Worm (Caenorhabditis elegans) whole organism, late embryonic: ENCODE results near the gene F56D6.11.

Experiments used
- T23F11.4 ChIP-seq: fragments of 200-800 bp; sonication (Bioruptor generic); optimal IDR thresholded peaks from 2 replicates; lab custom pipeline; 2018; ENCODE audit warnings: mild to moderate bottlenecking, missing genetic modification characterization, missing compliant biosample characterization
- Y22D7AL.16 ChIP-seq: sonication (generic microtip); optimal IDR thresholded peaks from 2 replicates; lab custom pipeline; 2016; ENCODE audit warnings: missing genetic modification characterization, missing compliant biosample characterization
- ahr-1 ChIP-seq: sonication (generic microtip); optimal IDR thresholded peaks from 2 replicates; lab custom pipeline; 2016; ENCODE audit warnings: missing genetic modification characterization, missing compliant biosample characterization
- ceh-18 ChIP-seq: sonication (generic microtip); optimal IDR thresholded peaks from 2 replicates; lab custom pipeline; 2016; ENCODE audit warnings: missing genetic modification characterization, missing compliant biosample characterization
- ceh-19 ChIP-seq: fragments of 200-800 bp; sonication (Bioruptor generic); optimal IDR thresholded peaks from 2 replicates; lab custom pipeline; 2018; ENCODE audit warnings: mild to moderate bottlenecking, missing genetic modification characterization, missing compliant biosample characterization
- ceh-22 ChIP-seq: sonication (generic microtip); optimal IDR thresholded peaks from 2 replicates; lab custom pipeline; 2017; ENCODE audit warnings: missing biosample characterization, missing genetic modification characterization
- ceh-24 ChIP-seq: sonication (generic microtip); optimal IDR thresholded peaks from 2 replicates; lab custom pipeline; 2016; ENCODE audit warnings: mild to moderate bottlenecking, missing genetic modification characterization, missing compliant biosample characterization
- ceh-31 ChIP-seq: sonication (generic microtip); optimal IDR thresholded peaks from 2 replicates; lab custom pipeline; 2016; ENCODE audit warnings: missing genetic modification characterization, missing compliant biosample characterization
- ceh-34 ChIP-seq: sonication (generic microtip); optimal IDR thresholded peaks from 2 replicates; lab custom pipeline; 2016; ENCODE audit warnings: mild to moderate bottlenecking, missing genetic modification characterization, missing compliant biosample characterization
- ceh-45 ChIP-seq: fragments of 200-800 bp; sonication (Bioruptor generic); IDR thresholded peaks from 2 replicates; pipeline ENCODE4 v1.3.6; 2022; ENCODE audit warnings: missing genetic modification reagents, missing genetic modification characterization, missing compliant biosample characterization
- ceh-6 ChIP-seq: fragments of 200-800 bp; sonication (Bioruptor generic); optimal IDR thresholded peaks from 2 replicates; lab custom pipeline; 2018; ENCODE audit warnings: mild to moderate bottlenecking, missing genetic modification characterization, missing compliant biosample characterization
- ceh-9 ChIP-seq: sonication (generic microtip); optimal IDR thresholded peaks from 2 replicates; lab custom pipeline; 2016; ENCODE audit warnings: mild to moderate bottlenecking, missing genetic modification characterization, inconsistent platforms, missing compliant biosample characterization
- elt-2 ChIP-seq: sonication (generic microtip); optimal IDR thresholded peaks from 2 replicates; lab custom pipeline; 2016; ENCODE audit warnings: missing genetic modification reagents, missing genetic modification characterization, missing compliant biosample characterization
- eyg-1 ChIP-seq: sonication (generic microtip); optimal IDR thresholded peaks from 2 replicates; lab custom pipeline; 2016; ENCODE audit warnings: missing genotype, missing genetic modification characterization, missing compliant biosample characterization
- fkh-10 ChIP-seq: fragments of 150-350 bp; optimal IDR thresholded peaks from 2 replicates; lab custom pipeline; 2014; ENCODE audit warnings: missing biosample characterization, missing genetic modification reagents, missing genetic modification characterization
- hlh-13 ChIP-seq: fragments of 200-800 bp; sonication (Bioruptor generic); optimal IDR thresholded peaks from 2 replicates; lab custom pipeline; 2018; ENCODE audit warnings: mild to moderate bottlenecking, missing genetic modification characterization, missing compliant biosample characterization
- hlh-15 ChIP-seq: sonication (generic microtip); optimal IDR thresholded peaks from 2 replicates; lab custom pipeline; 2016; ENCODE audit warnings: missing genetic modification characterization, missing compliant biosample characterization
- lim-6 ChIP-seq: sonication (generic microtip); optimal IDR thresholded peaks from 2 replicates; lab custom pipeline; 2016; ENCODE audit warnings: missing genetic modification characterization, missing compliant biosample characterization
- nfya-1 ChIP-seq: sonication (generic microtip); optimal IDR thresholded peaks from 2 replicates; lab custom pipeline; 2017; ENCODE audit warnings: missing genetic modification characterization, mild to moderate bottlenecking, missing compliant biosample characterization, antibody characterized with exemption, moderate library complexity
- nhr-11 ChIP-seq: fragments of 150-350 bp; optimal IDR thresholded peaks from 2 replicates; lab custom pipeline; 2014; ENCODE audit warnings: missing biosample characterization, missing genetic modification characterization
- nhr-232 ChIP-seq: sonication (generic microtip); optimal IDR thresholded peaks from 2 replicates; lab custom pipeline; 2016; ENCODE audit warnings: missing genetic modification characterization, missing compliant biosample characterization
- npax-4 ChIP-seq: sonication (generic microtip); optimal IDR thresholded peaks from 2 replicates; lab custom pipeline; 2016; ENCODE audit warnings: missing genetic modification characterization, missing compliant biosample characterization
- pag-3 ChIP-seq: sonication (generic microtip); optimal IDR thresholded peaks from 2 replicates; lab custom pipeline; 2016; ENCODE audit warnings: missing compliant biosample characterization, missing genetic modification characterization, borderline replicate concordance
- pax-1 ChIP-seq: fragments of 150-350 bp; optimal IDR thresholded peaks from 2 replicates; lab custom pipeline; 2014; ENCODE audit warnings: missing biosample characterization, missing genetic modification characterization
- pha-4 ChIP-seq: fragments of 150-350 bp; optimal IDR thresholded peaks from 2 replicates; lab custom pipeline; 2018; ENCODE audit warnings: missing biosample characterization, missing genetic modification reagents, missing genetic modification characterization
- ref-2 ChIP-seq: sonication (generic microtip); optimal IDR thresholded peaks from 2 replicates; lab custom pipeline; 2016; ENCODE audit warnings: missing genetic modification characterization, missing compliant biosample characterization
- rnt-1 ChIP-seq: sonication (generic microtip); optimal IDR thresholded peaks from 2 replicates; lab custom pipeline; 2016; ENCODE audit warnings: missing genetic modification characterization, missing compliant biosample characterization
- sox-2 ChIP-seq: fragments of 200-800 bp; sonication (Bioruptor generic); IDR thresholded peaks from 2 replicates; pipeline ENCODE4 v1.3.6; 2022; ENCODE audit warnings: missing genetic modification reagents, missing genetic modification characterization, missing compliant biosample characterization
- tbx-7 ChIP-seq: sonication (generic microtip); optimal IDR thresholded peaks from 2 replicates; lab custom pipeline; 2016; ENCODE audit warnings: missing genotype, missing genetic modification characterization, missing compliant biosample characterization
- unc-3 ChIP-seq, 2 experiments: fragments of 200-800 bp in 1 of 2; sonication (Bioruptor generic) in 1 of 2; sonication (generic microtip) in 1 of 2; conservative IDR thresholded peaks in 1 of 2; optimal IDR thresholded peaks in 1 of 2; 2 replicates each; pipeline versions ENCODE4 v1.3.6 to Lab custom; 2016 to 2022; ENCODE audit warnings: missing compliant biosample characterization in 2 of 2, missing genetic modification characterization in 2 of 2, missing genetic modification reagents in 1 of 2
- unc-42 ChIP-seq: sonication (generic microtip); optimal IDR thresholded peaks from 2 replicates; lab custom pipeline; 2016; ENCODE audit warnings: missing genotype, missing genetic modification characterization, missing compliant biosample characterization
- unc-55 ChIP-seq: sonication (generic microtip); optimal IDR thresholded peaks from 2 replicates; lab custom pipeline; 2017; ENCODE audit warnings: missing biosample characterization, missing genetic modification reagents, missing genetic modification characterization
- unc-86 ChIP-seq: sonication (generic microtip); optimal IDR thresholded peaks from 2 replicates; lab custom pipeline; 2016; ENCODE audit warnings: missing genetic modification characterization, missing compliant biosample characterization
- zip-5 ChIP-seq: sonication (generic microtip); optimal IDR thresholded peaks from 2 replicates; lab custom pipeline; 2016; ENCODE audit warnings: missing genetic modification characterization, missing compliant biosample characterization
- ztf-16 ChIP-seq: sonication (generic microtip); optimal IDR thresholded peaks from 2 replicates; lab custom pipeline; 2017; ENCODE audit warnings: missing genetic modification characterization, missing compliant biosample characterization

Gene F56D6.11

ce11 chrIV:3862948-3863347 is 43.3 kb downstream of the F56D6.11 start:
- TF ChIP-seq zip-5 (tag; lab: Kevin White, UChicago) = no peak
- TF ChIP-seq nhr-232 (tag; lab: Kevin White, UChicago) = no peak
- TF ChIP-seq eyg-1 (tag; lab: Kevin White, UChicago) = no peak
- TF ChIP-seq ceh-6 (GFP tag; lab: Kevin White, UChicago) = no peak
- no peak for TF ChIP-seq ahr-1 (tag; lab: Kevin White, UChicago)
- no peak for TF ChIP-seq Y22D7AL.16 (tag; lab: Kevin White, UChicago)
- TF ChIP-seq rnt-1 (tag; lab: Kevin White, UChicago) = no peak
- no peak for TF ChIP-seq T23F11.4 (GFP tag; lab: Kevin White, UChicago)
- no peak for TF ChIP-seq unc-3 (GFP tag; conservative IDR thresholded peaks at IDR 0.05; lab: Robert Waterston, UW)
- no peak for TF ChIP-seq unc-3 (tag; optimal IDR thresholded peaks at IDR 0.05; lab: Kevin White, UChicago)
- TF ChIP-seq unc-86 (tag; lab: Kevin White, UChicago) = no peak
- no peak for TF ChIP-seq hlh-13 (GFP tag; lab: Kevin White, UChicago)
- TF ChIP-seq ceh-45 = no peak
- no peak for TF ChIP-seq ceh-34 (tag; lab: Kevin White, UChicago)
- TF ChIP-seq nhr-11 = no peak
- no peak for TF ChIP-seq tbx-7
- TF ChIP-seq npax-4 = no peak
- TF ChIP-seq ceh-9 (tag; lab: Kevin White, UChicago) = no peak

DNA sequence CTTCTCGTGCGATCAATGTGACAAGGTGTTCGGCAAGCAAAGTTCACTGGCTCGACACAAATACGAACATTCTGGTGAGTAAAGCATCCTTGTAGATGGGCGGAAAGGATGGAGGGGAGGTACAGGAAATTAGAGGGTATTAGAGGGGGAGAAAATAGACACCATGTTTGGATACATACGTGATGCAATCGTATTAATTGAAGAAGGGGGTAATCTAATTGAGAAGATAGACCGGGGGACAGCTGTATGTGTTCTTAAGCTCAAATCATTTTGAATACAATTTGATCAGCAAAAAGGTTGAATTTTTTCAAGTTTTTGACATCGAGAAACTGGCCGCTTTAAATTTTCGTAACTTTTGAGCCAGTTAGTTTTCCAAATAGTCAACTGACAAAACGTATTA is 45.9 kb downstream of the F56D6.11 start:
- TF ChIP-seq T23F11.4 (GFP tag; lab: Kevin White, UChicago) (no peak), unc-86 (tag; lab: Kevin White, UChicago) (no peak), unc-42 (tag; lab: Kevin White, UChicago) (peak; percentile 87), ceh-31 (tag; lab: Kevin White, UChicago) (peak; percentile 12), ceh-34 (tag; lab: Kevin White, UChicago) (no peak), pag-3 (tag; lab: Kevin White, UChicago) (no peak), ahr-1 (tag; lab: Kevin White, UChicago) (no peak), nfya-1 (tag; lab: Kevin White, UChicago) (no peak), lim-6 (tag; lab: Kevin White, UChicago) (no peak), rnt-1 (tag; lab: Kevin White, UChicago) (no peak)

- TF ChIP-seq fkh-10 (peak; percentile 43), ref-2 (tag; lab: Kevin White, UChicago) (no peak), lim-6 (tag; lab: Kevin White, UChicago) (no peak), ceh-22 (no peak), pax-1 (no peak)
- TF ChIP-seq, all 69 proteins: peak for 1
These were observed 46.7 kb downstream of the F56D6.11 start for ce11 chrIV:3859552-3859951.

DNA sequence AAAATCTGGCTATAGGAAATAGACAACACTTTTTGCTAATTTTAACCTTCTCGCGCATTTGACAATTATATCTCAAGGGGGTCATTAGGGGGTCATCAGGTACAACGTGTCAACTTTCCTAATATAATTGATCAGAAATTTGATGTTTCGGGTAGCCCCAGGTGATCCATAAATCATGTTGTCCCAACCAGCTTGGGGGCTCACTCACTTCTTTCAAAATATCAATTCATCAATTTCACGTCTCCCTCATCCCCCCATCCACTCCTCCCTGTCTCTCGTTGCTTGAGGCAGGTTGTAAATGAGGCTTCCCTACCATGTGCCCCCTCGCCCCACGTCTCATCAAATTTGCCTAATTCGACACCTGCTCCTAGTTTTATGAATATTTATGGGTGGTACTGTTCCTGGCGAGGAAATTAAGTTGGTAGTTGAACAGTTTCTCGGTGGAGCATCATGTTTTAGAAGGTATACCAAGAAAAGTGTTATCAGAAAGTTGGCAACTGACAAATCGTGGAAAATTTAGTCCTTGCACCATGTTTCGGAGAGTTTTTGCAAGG is 48.2 kb downstream of the F56D6.11 start:
- no peak for TF ChIP-seq unc-3 (GFP tag; conservative IDR thresholded peaks at IDR 0.05; lab: Robert Waterston, UW)
- no peak for TF ChIP-seq unc-3 (tag; optimal IDR thresholded peaks at IDR 0.05; lab: Kevin White, UChicago)
- no peak for TF ChIP-seq pha-4 (tag; lab: Kevin White, UChicago)
- peak; percentile 9 for TF ChIP-seq ceh-19
- no peak for TF ChIP-seq ztf-16
- TF ChIP-seq unc-55 (GFP tag; lab: Kevin White, UChicago) = peak; percentile 89

DNA sequence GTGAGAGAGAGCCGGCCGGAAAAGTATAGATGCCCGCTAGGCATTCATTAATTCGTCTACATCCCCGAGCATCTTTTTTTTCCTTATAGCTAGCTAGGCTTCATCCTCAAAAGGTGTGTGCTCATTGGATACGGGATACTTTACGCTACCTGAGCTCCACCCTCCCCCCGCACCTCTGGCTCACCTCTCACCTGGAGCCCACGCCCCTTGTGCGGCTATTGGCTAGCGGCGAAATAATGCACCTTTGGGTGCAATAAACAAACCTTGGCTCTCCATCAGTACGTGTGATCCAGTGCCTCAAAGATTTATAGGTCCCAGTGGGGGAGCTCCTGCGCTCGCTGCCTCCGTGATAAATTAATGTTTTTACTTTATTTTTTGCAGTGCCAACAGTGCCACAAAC is 50.1 kb downstream of the F56D6.11 start:
- TF ChIP-seq pax-1 (no peak), ceh-24 (no peak), elt-2 (no peak), nfya-1 (tag; lab: Kevin White, UChicago) (peak; percentile 78), npax-4 (no peak), ceh-34 (tag; lab: Kevin White, UChicago) (no peak), unc-86 (tag; lab: Kevin White, UChicago) (no peak), hlh-15 (tag; lab: Kevin White, UChicago) (no peak), unc-42 (tag; lab: Kevin White, UChicago) (peak; percentile 14), ref-2 (tag; lab: Kevin White, UChicago) (no peak), ceh-18 (tag; lab: Kevin White, UChicago) (no peak), sox-2 (GFP tag; lab: Robert Waterston, UW) (no peak)
- TF ChIP-seq, all 69 proteins: peak for 2
